Fruit fly (Drosophila melanogaster) whole organism, embryonic: Measurements from ENCODE around the gene Rtnl1.

ENCODE experiments used
- Atf6 ChIP-seq: fragments of 200-800 bp; sonication (Bioruptor generic); IDR thresholded peaks from 2 replicates; pipeline ENCODE4 v1.3.6; 2022; ENCODE audit warnings: missing biosample characterization, missing genetic modification characterization
- B-H1 ChIP-seq: fragments of 200-800 bp; sonication (Bioruptor generic); IDR thresholded peaks from 3 replicates; pipeline ENCODE4 v1.3.6; 2022; ENCODE audit warnings: missing biosample characterization, missing genetic modification characterization
- B-H2 ChIP-seq: fragments of 200-800 bp; sonication (Bioruptor generic); optimal IDR thresholded peaks from 2 replicates; lab custom pipeline; 2018; ENCODE audit warnings: missing biosample characterization, mild to moderate bottlenecking, missing genetic modification characterization
- CG10431 ChIP-seq: fragments of 200-800 bp; sonication (Bioruptor generic); optimal IDR thresholded peaks from 3 replicates; lab custom pipeline; 2018; ENCODE audit warnings: missing biosample characterization, mild to moderate bottlenecking, missing genetic modification characterization
- CG10654 ChIP-seq: fragments of 200-800 bp; sonication (Bioruptor generic); optimal IDR thresholded peaks from 2 replicates; lab custom pipeline; 2016; ENCODE audit warnings: missing biosample characterization, missing genetic modification characterization
- CG10959 ChIP-seq: fragments of 200-800 bp; sonication (Bioruptor generic); IDR thresholded peaks from 2 replicates; pipeline ENCODE4 v1.3.6; 2022; ENCODE audit warnings: missing biosample characterization, missing genetic modification characterization
- CG11247 ChIP-seq: fragments of 200-800 bp; sonication (Bioruptor generic); IDR thresholded peaks from 2 replicates; pipeline ENCODE4 v1.3.6; 2022; ENCODE audit warnings: missing biosample characterization, missing genetic modification characterization
- CG13287 ChIP-seq: fragments of 200-800 bp; sonication (Bioruptor generic); IDR thresholded peaks from 2 replicates; pipeline ENCODE4 v1.3.6; 2022; ENCODE audit warnings: missing biosample characterization, missing genetic modification characterization; ENCODE audit not compliant: partially characterized antibody
- CG13894 ChIP-seq: fragments of 200-800 bp; sonication (Bioruptor generic); optimal IDR thresholded peaks from 3 replicates; lab custom pipeline; 2018; ENCODE audit warnings: missing biosample characterization, mild to moderate bottlenecking, missing genetic modification characterization, moderate library complexity
- CG14860 ChIP-seq: fragments of 200-800 bp; sonication (Bioruptor generic); IDR thresholded peaks from 3 replicates; pipeline ENCODE4 v1.3.6; 2022; ENCODE audit warnings: missing biosample characterization, missing genetic modification characterization; ENCODE audit not compliant: partially characterized antibody
- CG15514 ChIP-seq: fragments of 200-800 bp; sonication (Bioruptor generic); optimal IDR thresholded peaks from 3 replicates; lab custom pipeline; 2017; ENCODE audit warnings: missing biosample characterization, missing genetic modification characterization, mild to moderate bottlenecking, moderate library complexity, missing genetic modification reagents
- CG1603 ChIP-seq: fragments of 200-800 bp; sonication (Bioruptor generic); optimal IDR thresholded peaks from 2 replicates; lab custom pipeline; 2019; ENCODE audit warnings: missing biosample characterization, mild to moderate bottlenecking, missing genetic modification characterization, moderate library complexity
- CG17359 ChIP-seq: fragments of 200-800 bp; sonication (Bioruptor generic); optimal IDR thresholded peaks from 3 replicates; lab custom pipeline; 2018; ENCODE audit warnings: missing biosample characterization, mild to moderate bottlenecking, missing genetic modification characterization, moderate library complexity
- CG17361 ChIP-seq: fragments of 200-800 bp; sonication (Bioruptor generic); IDR thresholded peaks from 3 replicates; pipeline ENCODE4 v1.3.6; 2022; ENCODE audit warnings: missing biosample characterization, missing genetic modification characterization
- CG31224 ChIP-seq: fragments of 200-800 bp; sonication (Bioruptor generic); IDR thresholded peaks from 2 replicates; pipeline ENCODE4 v1.3.6; 2022; ENCODE audit warnings: missing biosample characterization, missing genetic modification characterization
- CG32532 ChIP-seq: fragments of 200-800 bp; sonication (Bioruptor generic); IDR thresholded peaks from 2 replicates; pipeline ENCODE4 v1.3.6; 2022; ENCODE audit warnings: missing biosample characterization, missing genetic modification characterization
- CG3281 ChIP-seq: fragments of 200-800 bp; sonication (Bioruptor generic); optimal IDR thresholded peaks from 3 replicates; lab custom pipeline; 2017; ENCODE audit warnings: missing biosample characterization, mild to moderate bottlenecking, missing genetic modification characterization
- CG9437 ChIP-seq: fragments of 200-800 bp; sonication (Bioruptor generic); optimal IDR thresholded peaks from 2 replicates; lab custom pipeline; 2018; ENCODE audit warnings: missing biosample characterization, mild to moderate bottlenecking, missing genetic modification characterization
- Chrac-16 ChIP-seq: fragments of 200-800 bp; sonication (Bioruptor generic); optimal IDR thresholded peaks from 3 replicates; lab custom pipeline; 2016; ENCODE audit warnings: missing biosample characterization, missing genetic modification characterization
- D ChIP-seq, 2 experiments: fragments of 200-800 bp in 1 of 2; fragments of >200 bp in 1 of 2; sonication (Bioruptor generic) in 1 of 2; optimal IDR thresholded peaks; 2 replicates in 1 of 2; 3 replicates in 1 of 2; lab custom pipeline; 2017; ENCODE audit warnings: mild to moderate bottlenecking in 1 of 2, missing biosample characterization in 1 of 2, missing genetic modification characterization in 1 of 2, missing genetic modification reagents in 1 of 2
- Dek ChIP-seq: fragments of 200-800 bp; sonication (Bioruptor generic); optimal IDR thresholded peaks from 3 replicates; lab custom pipeline; 2019; ENCODE audit warnings: missing biosample characterization, mild to moderate bottlenecking, missing genetic modification characterization, moderate library complexity
- Dp ChIP-seq: fragments of 200-800 bp; sonication (Bioruptor generic); optimal IDR thresholded peaks from 2 replicates; lab custom pipeline; 2018; ENCODE audit warnings: missing biosample characterization, mild to moderate bottlenecking, missing genetic modification characterization, moderate library complexity
- HmgD ChIP-seq: fragments of 200-800 bp; sonication (Bioruptor generic); optimal IDR thresholded peaks from 3 replicates; lab custom pipeline; 2016; ENCODE audit warnings: missing biosample characterization, missing genetic modification characterization
- Hmr ChIP-seq: fragments of 200-800 bp; sonication (Bioruptor generic); optimal IDR thresholded peaks from 3 replicates; lab custom pipeline; 2017; ENCODE audit warnings: mild to moderate bottlenecking, missing biosample characterization, missing genetic modification reagents, missing genetic modification characterization
- Hr3 ChIP-seq: fragments of 200-800 bp; sonication (Bioruptor generic); optimal IDR thresholded peaks from 3 replicates; lab custom pipeline; 2016; ENCODE audit warnings: missing biosample characterization, missing genetic modification characterization
- Hr51 ChIP-seq, 2 experiments: fragments of 200-800 bp; sonication (Bioruptor generic); optimal IDR thresholded peaks; 2 replicates in 1 of 2; 3 replicates in 1 of 2; lab custom pipeline; 2016 to 2018; ENCODE audit warnings: missing biosample characterization in 2 of 2, missing genetic modification characterization in 2 of 2, mild to moderate bottlenecking in 1 of 2, moderate library complexity in 1 of 2
- Med ChIP-seq: fragments of 200-800 bp; sonication (Bioruptor generic); peaks from one replicate; lab custom pipeline; 2016; ENCODE audit warnings: missing biosample characterization, missing genetic modification characterization, mild to moderate bottlenecking, inconsistent platforms, moderate library complexity
- NC2β ChIP-seq: fragments of 200-800 bp; sonication (Bioruptor generic); optimal IDR thresholded peaks from 2 replicates; lab custom pipeline; 2016; ENCODE audit warnings: missing biosample characterization, missing genetic modification characterization
- Scr ChIP-seq: fragments of 200-800 bp; sonication (Bioruptor generic); IDR thresholded peaks from 2 replicates; pipeline ENCODE4 v1.3.6; 2022; ENCODE audit warnings: missing biosample characterization, missing genetic modification characterization; ENCODE audit not compliant: partially characterized antibody
- al ChIP-seq: fragments of 200-800 bp; sonication (Bioruptor generic); IDR thresholded peaks from 2 replicates; pipeline ENCODE4 v1.3.6; 2022; ENCODE audit warnings: missing biosample characterization, missing genetic modification characterization
- chm ChIP-seq: fragments of 200-800 bp; sonication (Bioruptor generic); IDR thresholded peaks from 2 replicates; pipeline ENCODE4 v1.3.6; 2022; ENCODE audit warnings: missing biosample characterization, missing genetic modification characterization
- dimm ChIP-seq: fragments of 200-800 bp; sonication (Bioruptor generic); IDR thresholded peaks from 2 replicates; pipeline ENCODE4 v1.3.6; 2022; ENCODE audit warnings: missing biosample characterization, missing genetic modification characterization
- dpn ChIP-seq, 2 experiments: fragments of 200-800 bp; sonication (Bioruptor generic); optimal IDR thresholded peaks; 3 replicates each; lab custom pipeline; 2016; ENCODE audit warnings: missing biosample characterization in 2 of 2, missing genetic modification characterization in 2 of 2
- dysf ChIP-seq: fragments of 200-800 bp; sonication (Bioruptor generic); IDR thresholded peaks from 3 replicates; pipeline ENCODE4 v1.3.6; 2022; ENCODE audit warnings: missing biosample characterization, missing genetic modification characterization
- hb ChIP-seq: fragments of 200-800 bp; sonication (Bioruptor generic); IDR thresholded peaks from 3 replicates; pipeline ENCODE4 v1.3.6; 2022; ENCODE audit warnings: missing biosample characterization, missing genetic modification characterization; ENCODE audit not compliant: partially characterized antibody
- lab ChIP-seq: fragments of 200-800 bp; sonication (Bioruptor generic); optimal IDR thresholded peaks from 3 replicates; lab custom pipeline; 2017; ENCODE audit warnings: missing biosample characterization, missing genetic modification characterization, mild to moderate bottlenecking, moderate library complexity, missing genetic modification reagents
- nerfin-1 ChIP-seq: fragments of 200-800 bp; sonication (Bioruptor generic); optimal IDR thresholded peaks from 3 replicates; lab custom pipeline; 2019; ENCODE audit warnings: missing biosample characterization, mild to moderate bottlenecking, missing genetic modification characterization, moderate library complexity
- prd ChIP-seq, 3 experiments: fragments of >200 bp in 2 of 3; fragments of 200-800 bp in 1 of 3; sonication (Bioruptor generic) in 1 of 3; optimal IDR thresholded peaks in 2 of 3; IDR thresholded peaks in 1 of 3; 2 replicates in 2 of 3; 3 replicates in 1 of 3; pipeline versions ENCODE4 v1.3.6 to Lab custom; 2017 to 2022; ENCODE audit warnings: missing biosample characterization in 1 of 3, missing genetic modification characterization in 1 of 3
- pum ChIP-seq: fragments of 200-800 bp; sonication (Bioruptor generic); optimal IDR thresholded peaks from 2 replicates; lab custom pipeline; 2016; ENCODE audit warnings: missing biosample characterization, missing genetic modification characterization
- sc ChIP-seq, 3 experiments: fragments of >200 bp in 2 of 3; fragments of 200-800 bp in 1 of 3; sonication (Bioruptor generic) in 1 of 3; optimal IDR thresholded peaks; 2 replicates in 2 of 3; 3 replicates in 1 of 3; lab custom pipeline; 2017; ENCODE audit warnings: mild to moderate bottlenecking in 1 of 3, missing biosample characterization in 1 of 3, missing genetic modification characterization in 1 of 3, missing genetic modification reagents in 1 of 3
- sd ChIP-seq: fragments of 200-800 bp; sonication (Bioruptor generic); optimal IDR thresholded peaks from 3 replicates; lab custom pipeline; 2018; ENCODE audit warnings: missing biosample characterization, mild to moderate bottlenecking, missing genetic modification characterization, moderate library complexity
- slou ChIP-seq: fragments of 200-800 bp; sonication (Bioruptor generic); optimal IDR thresholded peaks from 3 replicates; lab custom pipeline; 2016; ENCODE audit warnings: missing biosample characterization, missing genetic modification characterization
- tup ChIP-seq: fragments of 200-800 bp; sonication (Bioruptor generic); optimal IDR thresholded peaks from 2 replicates; lab custom pipeline; 2016; ENCODE audit warnings: missing biosample characterization, mild to moderate bottlenecking, missing genetic modification characterization, moderate library complexity
- vfl ChIP-seq: fragments of 200-800 bp; sonication (Bioruptor generic); optimal IDR thresholded peaks from 2 replicates; lab custom pipeline; 2016; ENCODE audit warnings: missing biosample characterization, missing genetic modification characterization
- vnd ChIP-seq: fragments of 200-800 bp; sonication (Bioruptor generic); IDR thresholded peaks from 3 replicates; pipeline ENCODE4 v1.3.6; 2022; ENCODE audit warnings: missing biosample characterization, missing genetic modification characterization; ENCODE audit not compliant: partially characterized antibody
- zfh2 ChIP-seq: fragments of 200-800 bp; sonication (Bioruptor generic); optimal IDR thresholded peaks from 2 replicates; lab custom pipeline; 2016; ENCODE audit warnings: missing biosample characterization, missing genetic modification characterization

Rtnl1 gene

DNA sequence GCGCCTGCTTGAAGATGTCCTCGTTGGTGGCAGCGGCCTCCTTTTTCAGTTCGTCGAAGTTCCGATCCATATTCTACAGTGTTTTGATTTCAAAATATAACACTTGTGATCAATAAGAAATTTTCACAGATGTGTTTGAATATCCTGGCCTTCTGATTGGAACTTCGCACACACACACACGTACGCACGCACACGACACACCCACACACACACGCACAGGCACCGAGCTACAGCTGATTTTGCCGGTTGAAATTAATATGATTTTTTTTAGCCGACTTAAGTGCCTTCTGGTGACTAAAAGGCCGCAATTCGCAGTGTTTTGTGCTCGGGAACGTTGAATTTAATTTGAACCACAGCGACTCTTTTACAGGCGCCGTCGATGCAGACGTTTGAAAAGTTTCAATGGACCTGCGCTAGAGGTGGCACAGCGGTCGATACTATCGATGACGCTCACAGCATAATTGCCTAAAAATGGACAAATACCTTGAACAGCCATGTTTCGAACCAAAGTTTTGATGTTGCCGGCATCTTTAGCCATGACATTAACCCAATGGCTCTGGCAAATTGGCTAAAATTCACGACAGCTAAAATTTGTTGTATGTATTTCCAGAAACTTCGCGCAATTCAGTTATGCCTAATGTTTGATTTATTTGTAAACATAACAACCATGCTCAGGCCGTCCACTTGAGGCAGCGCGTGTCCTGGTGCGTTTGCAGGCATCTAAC is at the start of gene Rtnl1 (continued):
- TF ChIP-seq Hr51 (GFP tag; optimal IDR thresholded peaks at IDR 0.05; lab: Kevin White, UChicago) (peak; percentile 3 to 15), al (GFP tag; lab: Robert Waterston, UW) (peak; percentile 37; the same call in 1 of the 2 replicates), CG10959 (GFP tag; lab: Robert Waterston, UW) (no peak), pum (GFP tag; lab: Kevin White, UChicago) (peak; percentile 19), CG32532 (GFP tag; lab: Robert Waterston, UW) (peak; percentile 47; the same call in 1 of the 2 replicates), slou (GFP tag; lab: Kevin White, UChicago) (no peak), CG11247 (no peak), nerfin-1 (tag; lab: Kevin White, UChicago) (peak; percentile 16), lab (no peak), CG17359 (tag; lab: Kevin White, UChicago) (no peak), vfl (no peak), CG1603 (tag; lab: Kevin White, UChicago) (peak; percentile 88), CG17361 (GFP tag; lab: Robert Waterston, UW) (peak; percentile 50; the same call in 1 of the 3 replicates), sd (peak; percentile 88), D (optimal IDR thresholded peaks at IDR 0.05; lab: Kevin White, UChicago) (no peak), D (GFP tag; optimal IDR thresholded peaks at IDR 0.05; lab: Kevin White, UChicago) (no peak), CG15514 (GFP tag; lab: Kevin White, UChicago) (peak; percentile 84), sc (optimal IDR thresholded peaks at IDR 0.05; lab: Kevin White, UChicago) (no peak), sc (GFP tag; optimal IDR thresholded peaks at IDR 0.05; lab: Kevin White, UChicago) (no peak), CG10431 (GFP tag; lab: Kevin White, UChicago) (no peak), CG9437 (no peak), CG31224 (GFP tag; lab: Robert Waterston, UW) (no peak), CG3281 (GFP tag; lab: Kevin White, UChicago) (no peak), dimm (no peak), HmgD (GFP tag; lab: Kevin White, UChicago) (peak; percentile 88), Med (GFP tag; lab: Kevin White, UChicago) (peak; percentile 91), Atf6 (no peak), Dp (GFP tag; lab: Kevin White, UChicago) (peak; percentile 88), CG13894 (tag; lab: Kevin White, UChicago) (peak; percentile 47), hb (GFP tag; lab: Robert Waterston, UW) (peak; percentile 79), CG10654 (GFP tag; lab: Kevin White, UChicago) (no peak), CG13287 (peak; percentile 97), dpn (GFP tag; optimal IDR thresholded peaks at IDR 0.05; lab: Kevin White, UChicago) (peak; percentile 42 to 52), Chrac-16 (no peak), B-H2 (GFP tag; lab: Kevin White, UChicago) (peak; percentile 26), B-H1 (GFP tag; lab: Robert Waterston, UW) (no peak), Hmr (GFP tag; lab: Kevin White, UChicago) (peak; percentile 73), Hr3 (GFP tag; lab: Kevin White, UChicago) (no peak), CG14860 (peak; percentile 79), Scr (GFP tag; lab: Robert Waterston, UW) (peak; percentile 92), NC2β (GFP tag; lab: Kevin White, UChicago) (peak; percentile 66), Dek (tag; lab: Kevin White, UChicago) (peak; percentile 57), dysf (GFP tag; lab: Robert Waterston, UW) (0 out of 3 replicates have a peak, but pooled peaks have one; percentile 12), chm (GFP tag; lab: Robert Waterston, UW) (peak; percentile 48; the same call in 1 of the 2 replicates), zfh2 (GFP tag; lab: Kevin White, UChicago) (peak; percentile 16), prd (optimal IDR thresholded peaks at IDR 0.05; lab: Kevin White, UChicago) (no peak), prd (GFP tag; IDR thresholded peaks at IDR 0.05; lab: Robert Waterston, UW) (no peak), vnd (GFP tag; lab: Robert Waterston, UW) (peak; percentile 80), tup (GFP tag; lab: Kevin White, UChicago) (no peak)
